Worm (Caenorhabditis elegans) whole organism, L1 larva: ENCODE data around the gene ugt-22.

Experiments used
- C04F5.9 ChIP-seq: sonication (generic microtip); optimal IDR thresholded peaks from 2 replicates; lab custom pipeline; 2016; ENCODE audit warnings: missing genetic modification characterization, missing compliant biosample characterization
- C34B4.2 ChIP-seq: sonication (generic microtip); optimal IDR thresholded peaks from 2 replicates; lab custom pipeline; 2017; ENCODE audit warnings: mild to moderate bottlenecking, missing genetic modification characterization, missing compliant biosample characterization
- aha-1 ChIP-seq: fragments of 150-350 bp; optimal IDR thresholded peaks from 2 replicates; lab custom pipeline; 2014; ENCODE audit warnings: missing biosample characterization, missing genetic modification characterization
- alr-1 ChIP-seq: fragments of 200-800 bp; sonication (Bioruptor generic); optimal IDR thresholded peaks from 2 replicates; lab custom pipeline; 2018; ENCODE audit warnings: borderline replicate concordance, mild to moderate bottlenecking, missing genetic modification characterization, missing compliant biosample characterization
- aly-2 ChIP-seq: fragments of 150-350 bp; optimal IDR thresholded peaks from 2 replicates; lab custom pipeline; 2014; ENCODE audit warnings: missing biosample characterization, missing genetic modification characterization
- ceh-8 ChIP-seq: fragments of 200-800 bp; sonication (Bioruptor generic); optimal IDR thresholded peaks from 2 replicates; lab custom pipeline; 2018; ENCODE audit warnings: mild to moderate bottlenecking, missing genetic modification characterization, moderate library complexity, missing compliant biosample characterization
- ceh-90 ChIP-seq: sonication (generic microtip); optimal IDR thresholded peaks from 2 replicates; lab custom pipeline; 2016; ENCODE audit warnings: missing genetic modification characterization, missing compliant biosample characterization
- dpl-1 ChIP-seq, 3 experiments: fragments of 150-350 bp in 2 of 3; sonication (generic microtip) in 1 of 3; optimal IDR thresholded peaks; 2 replicates each; lab custom pipeline; 2014 to 2017; ENCODE audit warnings: missing biosample characterization in 3 of 3, missing genetic modification characterization in 3 of 3, missing genetic modification reagents in 3 of 3
- dsc-1 ChIP-seq: sonication (generic microtip); optimal IDR thresholded peaks from 2 replicates; lab custom pipeline; 2016; ENCODE audit warnings: mild to moderate bottlenecking, missing genetic modification characterization, missing compliant biosample characterization
- efl-1 ChIP-seq, 4 experiments: fragments of 150-350 bp; optimal IDR thresholded peaks in 3 of 4; peaks in 1 of 4; 1 replicate in 1 of 4; 2 replicates in 3 of 4; lab custom pipeline; 2014; ENCODE audit warnings: missing biosample characterization in 2 of 4, missing genetic modification characterization in 2 of 4, missing genetic modification reagents in 2 of 4
- egl-27 ChIP-seq, 2 experiments: fragments of 150-350 bp in 1 of 2; sonication (generic microtip); optimal IDR thresholded peaks; 3 replicates each; lab custom pipeline; 2017 to 2018; ENCODE audit warnings: missing biosample characterization in 2 of 2, missing genetic modification characterization in 2 of 2, missing genetic modification reagents in 2 of 2
- fkh-4 ChIP-seq: sonication (generic microtip); optimal IDR thresholded peaks from 2 replicates; lab custom pipeline; 2016; ENCODE audit warnings: missing compliant biosample characterization, missing genetic modification characterization, borderline replicate concordance
- fkh-8 ChIP-seq: sonication (generic microtip); optimal IDR thresholded peaks from 2 replicates; lab custom pipeline; 2016; ENCODE audit warnings: mild to moderate bottlenecking, missing genetic modification characterization, missing compliant biosample characterization
- fos-1 ChIP-seq: fragments of 150-350 bp; optimal IDR thresholded peaks from 2 replicates; lab custom pipeline; 2014; ENCODE audit warnings: missing biosample characterization, missing genetic modification characterization
- hlh-17 ChIP-seq: fragments of 200-800 bp; sonication (Bioruptor generic); optimal IDR thresholded peaks from 2 replicates; lab custom pipeline; 2018; ENCODE audit warnings: missing genetic modification characterization, mild to moderate bottlenecking, missing compliant biosample characterization, moderate library complexity, borderline replicate concordance
- hpl-2 ChIP-seq: fragments of 150-350 bp; optimal IDR thresholded peaks from 2 replicates; lab custom pipeline; 2014; ENCODE audit warnings: missing biosample characterization, missing genetic modification reagents, missing genetic modification characterization
- irx-1 ChIP-seq: sonication (generic microtip); optimal IDR thresholded peaks from 2 replicates; lab custom pipeline; 2016; ENCODE audit warnings: missing genetic modification characterization, missing compliant biosample characterization
- jun-1 ChIP-seq: fragments of 150-350 bp; optimal IDR thresholded peaks from 2 replicates; lab custom pipeline; 2014; ENCODE audit warnings: missing biosample characterization, missing genetic modification reagents, missing genetic modification characterization
- lin-14 ChIP-seq: fragments of 200-800 bp; sonication (Bioruptor generic); optimal IDR thresholded peaks from 2 replicates; lab custom pipeline; 2018; ENCODE audit warnings: mild to moderate bottlenecking, missing genetic modification characterization, moderate library complexity, missing compliant biosample characterization
- lin-15B ChIP-seq: fragments of 150-350 bp; sonication (generic microtip); optimal IDR thresholded peaks from 3 replicates; lab custom pipeline; 2014; ENCODE audit warnings: missing biosample characterization, missing genetic modification characterization
- lin-35 ChIP-seq, 2 experiments: fragments of 150-350 bp; optimal IDR thresholded peaks; 2 replicates each; lab custom pipeline; 2014; ENCODE audit warnings: missing biosample characterization in 2 of 2, missing genetic modification characterization in 2 of 2, missing genetic modification reagents in 2 of 2
- lsy-2 ChIP-seq, 2 experiments: fragments of 150-350 bp; optimal IDR thresholded peaks; 2 replicates each; lab custom pipeline; 2014; ENCODE audit warnings: missing biosample characterization in 2 of 2, missing genetic modification characterization in 2 of 2
- mdl-1 ChIP-seq, 2 experiments: fragments of 150-350 bp; optimal IDR thresholded peaks; 2 replicates each; lab custom pipeline; 2014 to 2017; ENCODE audit warnings: missing biosample characterization in 2 of 2, missing genetic modification characterization in 2 of 2, inconsistent platforms in 1 of 2
- nhr-11 ChIP-seq: fragments of 150-350 bp; optimal IDR thresholded peaks from 2 replicates; lab custom pipeline; 2014; ENCODE audit warnings: missing biosample characterization, missing genetic modification characterization
- nhr-71 ChIP-seq: sonication (generic microtip); optimal IDR thresholded peaks from 2 replicates; lab custom pipeline; 2016; ENCODE audit warnings: mild to moderate bottlenecking, missing genetic modification characterization, moderate library complexity, missing compliant biosample characterization
- nhr-76 ChIP-seq: sonication (generic microtip); optimal IDR thresholded peaks from 2 replicates; lab custom pipeline; 2017; ENCODE audit warnings: missing biosample characterization, missing genetic modification characterization
- nhr-77 ChIP-seq: fragments of 150-350 bp; optimal IDR thresholded peaks from 2 replicates; lab custom pipeline; 2014; ENCODE audit warnings: missing biosample characterization, missing genetic modification characterization
- nhr-84 ChIP-seq: sonication (generic microtip); optimal IDR thresholded peaks from 2 replicates; lab custom pipeline; 2017; ENCODE audit warnings: missing biosample characterization, missing genetic modification characterization
- nhr-85 ChIP-seq: sonication (generic microtip); peaks from one replicate; lab custom pipeline; 2016; ENCODE audit warnings: missing genetic modification characterization, inconsistent platforms, missing compliant biosample characterization
- nhr-90 ChIP-seq: sonication (generic microtip); optimal IDR thresholded peaks from 2 replicates; lab custom pipeline; 2016; ENCODE audit warnings: mild to moderate bottlenecking, missing genetic modification characterization, missing compliant biosample characterization; ENCODE audit not compliant: poor library complexity
- pax-3 ChIP-seq: fragments of 200-800 bp; sonication (Bioruptor generic); optimal IDR thresholded peaks from 2 replicates; lab custom pipeline; 2018; ENCODE audit warnings: mild to moderate bottlenecking, missing genetic modification characterization, moderate library complexity, missing compliant biosample characterization
- rnt-1 ChIP-seq: sonication (generic microtip); optimal IDR thresholded peaks from 2 replicates; lab custom pipeline; 2016; ENCODE audit warnings: mild to moderate bottlenecking, missing genetic modification characterization, moderate library complexity, missing compliant biosample characterization
- skn-1 ChIP-seq: fragments of 150-350 bp; optimal IDR thresholded peaks from 2 replicates; lab custom pipeline; 2014; ENCODE audit warnings: missing biosample characterization, missing genetic modification characterization
- sup-37 ChIP-seq: fragments of 200-800 bp; sonication (Bioruptor generic); optimal IDR thresholded peaks from 2 replicates; lab custom pipeline; 2018; ENCODE audit warnings: mild to moderate bottlenecking, missing genetic modification characterization, missing compliant biosample characterization
- swsn-7 ChIP-seq: sonication (generic microtip); optimal IDR thresholded peaks from 2 replicates; lab custom pipeline; 2016; ENCODE audit warnings: missing genetic modification characterization, missing compliant biosample characterization
- tbx-2 ChIP-seq: sonication (generic microtip); optimal IDR thresholded peaks from 2 replicates; lab custom pipeline; 2016; ENCODE audit warnings: missing genetic modification characterization, missing compliant biosample characterization
- tlp-1 ChIP-seq: fragments of 150-350 bp; optimal IDR thresholded peaks from 2 replicates; lab custom pipeline; 2014; ENCODE audit warnings: missing biosample characterization, missing genetic modification characterization
- unc-62 ChIP-seq: fragments of 150-350 bp; optimal IDR thresholded peaks from 2 replicates; lab custom pipeline; 2014; ENCODE audit warnings: missing biosample characterization, missing genetic modification reagents, missing genetic modification characterization
- unc-86 ChIP-seq: sonication (generic microtip); optimal IDR thresholded peaks from 2 replicates; lab custom pipeline; 2016; ENCODE audit warnings: missing genetic modification characterization, missing compliant biosample characterization
- zag-1 ChIP-seq: fragments of 150-350 bp; optimal IDR thresholded peaks from 2 replicates; lab custom pipeline; 2014; ENCODE audit warnings: missing biosample characterization, missing genetic modification characterization
- ztf-11 ChIP-seq, 2 experiments: sonication (generic microtip); optimal IDR thresholded peaks; 2 replicates each; lab custom pipeline; 2016 to 2017; ENCODE audit warnings: missing genetic modification characterization in 2 of 2, missing biosample characterization in 1 of 2, missing compliant biosample characterization in 1 of 2

Gene ugt-22

ce11 chrIV:13666849-13667430 is 27.9 kb downstream of the ugt-22 start, which contains the start of gene fbxa-215:
Gene fbxa-215, minus strand, starts transcription at chrIV:13666909.
- TF ChIP-seq aha-1 (tag; lab: Kevin White, UChicago) (no peak), C04F5.9 (tag; lab: Kevin White, UChicago) (no peak), ztf-11 (tag; optimal IDR thresholded peaks at IDR 0.05; lab: Kevin White, UChicago) (no peak), hlh-17 (no peak), tlp-1 (no peak), jun-1 (no peak), zag-1 (tag; lab: Kevin White, UChicago) (no peak), nhr-71 (no peak)

ce11 chrIV:13673504-13673903 is 34.4 kb downstream of the ugt-22 start, which contains the start of gene oac-48:
Gene oac-48, plus strand, starts transcription at chrIV:13673804.
- TF ChIP-seq sup-37 (GFP tag; lab: Kevin White, UChicago) (no peak), rnt-1 (no peak), nhr-85 (tag; lab: Kevin White, UChicago) (no peak), swsn-7 (tag; lab: Kevin White, UChicago) (no peak), tlp-1 (no peak), fkh-4 (no peak), C04F5.9 (tag; lab: Kevin White, UChicago) (no peak), irx-1 (tag; lab: Kevin White, UChicago) (no peak), dsc-1 (tag; lab: Kevin White, UChicago) (no peak), efl-1 (optimal IDR thresholded peaks at IDR 0.05; lab: Kevin White, UChicago) (no peak), efl-1 (GFP tag; optimal IDR thresholded peaks at IDR 0.05 in 1 of 2; lab: Kevin White, UChicago) (no peak), lin-35 (GFP tag; optimal IDR thresholded peaks at IDR 0.05; lab: Kevin White, UChicago) (no peak), lin-14 (GFP tag; lab: Kevin White, UChicago) (no peak), dpl-1 (GFP tag; optimal IDR thresholded peaks at IDR 0.05; lab: Kevin White, UChicago) (no peak), skn-1 (tag; lab: Kevin White, UChicago) (no peak), aly-2 (no peak), jun-1 (no peak)

- TF ChIP-seq irx-1 (tag; lab: Kevin White, UChicago) (no peak), lsy-2 (tag; optimal IDR thresholded peaks at IDR 0.05; lab: Kevin White, UChicago) (no peak), nhr-84 (no peak), lin-14 (GFP tag; lab: Kevin White, UChicago) (no peak), ceh-90 (tag; lab: Kevin White, UChicago) (no peak), alr-1 (tag; lab: Kevin White, UChicago) (no peak), egl-27 (tag; optimal IDR thresholded peaks at IDR 0.05; lab: Kevin White, UChicago) (no peak), aly-2 (no peak), nhr-11 (tag; lab: Kevin White, UChicago) (no peak), C34B4.2 (no peak), skn-1 (tag; lab: Kevin White, UChicago) (no peak), dsc-1 (tag; lab: Kevin White, UChicago) (no peak), unc-62 (GFP tag; lab: Kevin White, UChicago) (no peak), fos-1 (tag; lab: Kevin White, UChicago) (no peak), mdl-1 (tag; optimal IDR thresholded peaks at IDR 0.05; lab: Kevin White, UChicago) (no peak), fkh-8 (tag; lab: Kevin White, UChicago) (no peak), pax-3 (no peak), nhr-77 (no peak)
These were observed 39.6 kb downstream of the ugt-22 start, which contains the start of gene srlf-26 for ce11 chrIV:13678649-13679048. Gene srlf-26, plus strand, starts transcription at chrIV:13678949.

ce11 chrIV:13679495-13679894 is 40.4 kb downstream of the ugt-22 start:
- TF ChIP-seq dpl-1 (GFP tag; optimal IDR thresholded peaks at IDR 0.05; lab: Kevin White, UChicago) (no peak), nhr-90 (tag; lab: Kevin White, UChicago) (no peak), lin-15B (no peak), hpl-2 (GFP tag; lab: Kevin White, UChicago) (no peak), unc-86 (tag; lab: Kevin White, UChicago) (no peak), nhr-76 (no peak), ceh-8 (no peak), tbx-2 (tag; lab: Kevin White, UChicago) (no peak), aha-1 (tag; lab: Kevin White, UChicago) (no peak)
